Worm (Caenorhabditis elegans) whole organism, young adult: ENCODE measurements around the gene vrp-1.

ENCODE experiments used
- C17E4.6 ChIP-seq: fragments of 200-800 bp; sonication (Bioruptor generic); IDR thresholded peaks from 2 replicates; pipeline ENCODE4 v1.3.6; 2022; ENCODE audit warnings: missing genetic modification reagents, missing genetic modification characterization, missing compliant biosample characterization
- F39B2.1 ChIP-seq: fragments of 200-800 bp; sonication (Bioruptor generic); IDR thresholded peaks from 2 replicates; pipeline ENCODE4 v1.3.6; 2022; ENCODE audit warnings: missing genetic modification reagents, missing genetic modification characterization, missing compliant biosample characterization
- F52B5.7 ChIP-seq: sonication (generic microtip); optimal IDR thresholded peaks from 2 replicates; lab custom pipeline; 2016; ENCODE audit warnings: mild to moderate bottlenecking, missing genetic modification characterization, missing compliant biosample characterization
- F55B11.4 ChIP-seq: sonication (generic microtip); optimal IDR thresholded peaks from 2 replicates; lab custom pipeline; 2016; ENCODE audit warnings: missing compliant biosample characterization, missing genetic modification characterization, borderline replicate concordance; ENCODE audit not compliant: insufficient read depth
- Y67H2A.10 ChIP-seq: fragments of 200-800 bp; sonication (Bioruptor generic); conservative IDR thresholded peaks from 2 replicates; pipeline ENCODE4 v1.3.6; 2022; ENCODE audit warnings: missing genetic modification reagents, missing genetic modification characterization, missing compliant biosample characterization
- ama-1 ChIP-seq, 3 experiments: fragments of 150-350 bp in 1 of 3; sonication (generic microtip) in 2 of 3; optimal IDR thresholded peaks; 2 replicates each; lab custom pipeline; 2014 to 2018; ENCODE audit warnings: missing biosample characterization in 2 of 3, missing genetic modification characterization in 2 of 3, missing genetic modification reagents in 2 of 3
- atf-7 ChIP-seq: sonication (generic microtip); optimal IDR thresholded peaks from 2 replicates; lab custom pipeline; 2017; ENCODE audit warnings: mild to moderate bottlenecking, missing genetic modification characterization, missing compliant biosample characterization
- athp-1 ChIP-seq: sonication (generic microtip); optimal IDR thresholded peaks from 2 replicates; lab custom pipeline; 2017; ENCODE audit warnings: mild to moderate bottlenecking, missing genetic modification characterization, missing compliant biosample characterization
- cebp-2 ChIP-seq: fragments of 200-800 bp; sonication (Bioruptor generic); IDR thresholded peaks from 2 replicates; pipeline ENCODE4 v1.3.6; 2022; ENCODE audit warnings: missing genetic modification characterization, missing compliant biosample characterization
- die-1 ChIP-seq: sonication (generic microtip); optimal IDR thresholded peaks from 2 replicates; lab custom pipeline; 2016; ENCODE audit warnings: missing genotype, mild to moderate bottlenecking, missing genetic modification characterization, missing compliant biosample characterization
- egl-18 ChIP-seq: fragments of 200-800 bp; sonication (Bioruptor generic); IDR thresholded peaks from 2 replicates; pipeline ENCODE4 v1.3.6; 2022; ENCODE audit warnings: missing genetic modification reagents, missing genetic modification characterization, missing compliant biosample characterization
- ekl-4 ChIP-seq: fragments of 200-800 bp; sonication (Bioruptor generic); IDR thresholded peaks from 2 replicates; pipeline ENCODE4 v1.3.6; 2022; ENCODE audit warnings: missing genetic modification reagents, missing genetic modification characterization, missing compliant biosample characterization
- fkh-3 ChIP-seq: sonication (generic microtip); optimal IDR thresholded peaks from 2 replicates; lab custom pipeline; 2016; ENCODE audit warnings: mild to moderate bottlenecking, missing genetic modification characterization, missing compliant biosample characterization
- gei-17 ChIP-seq: fragments of 200-800 bp; sonication (Bioruptor generic); optimal IDR thresholded peaks from 2 replicates; lab custom pipeline; 2018; ENCODE audit warnings: mild to moderate bottlenecking, missing genetic modification characterization, missing compliant biosample characterization
- hmg-20 ChIP-seq: fragments of 200-800 bp; sonication (Bioruptor generic); IDR thresholded peaks from 2 replicates; pipeline ENCODE4 v1.3.6; 2022; ENCODE audit warnings: missing genetic modification reagents, missing genetic modification characterization, missing compliant biosample characterization
- hsf-1 ChIP-seq: fragments of 200-800 bp; sonication (Bioruptor generic); IDR thresholded peaks from 2 replicates; pipeline ENCODE4 v1.3.6; 2022; ENCODE audit warnings: missing genetic modification reagents, missing genetic modification characterization, missing compliant biosample characterization
- madf-3 ChIP-seq: fragments of 200-800 bp; sonication (Bioruptor generic); IDR thresholded peaks from 2 replicates; pipeline ENCODE4 v1.3.6; 2022; ENCODE audit warnings: missing genetic modification reagents, missing genetic modification characterization, missing compliant biosample characterization
- madf-8 ChIP-seq: fragments of 200-800 bp; sonication (Bioruptor generic); conservative IDR thresholded peaks from 2 replicates; pipeline ENCODE4 v1.3.6; 2022; ENCODE audit warnings: missing genetic modification reagents, missing genetic modification characterization, missing compliant biosample characterization
- mes-4 ChIP-seq: sonication (generic microtip); optimal IDR thresholded peaks from 2 replicates; lab custom pipeline; 2016; ENCODE audit warnings: missing genotype, missing genetic modification characterization, missing compliant biosample characterization
- nfya-1 ChIP-seq: sonication (generic microtip); optimal IDR thresholded peaks from 2 replicates; lab custom pipeline; 2017; ENCODE audit warnings: antibody characterized with exemption, missing compliant biosample characterization, missing genetic modification characterization, borderline replicate concordance; ENCODE audit not compliant: insufficient read depth
- nfya-2 ChIP-seq: fragments of 200-800 bp; sonication (Bioruptor generic); IDR thresholded peaks from 2 replicates; pipeline ENCODE4 v1.3.6; 2022; ENCODE audit warnings: missing genetic modification reagents, missing genetic modification characterization, missing compliant biosample characterization
- nhr-90 ChIP-seq: sonication (generic microtip); optimal IDR thresholded peaks from 2 replicates; lab custom pipeline; 2016; ENCODE audit warnings: missing genotype, mild to moderate bottlenecking, missing genetic modification characterization, missing compliant biosample characterization
- pbrm-1 ChIP-seq: fragments of 200-800 bp; sonication (Bioruptor generic); IDR thresholded peaks from 2 replicates; pipeline ENCODE4 v1.3.6; 2022; ENCODE audit warnings: missing genetic modification reagents, missing genetic modification characterization, missing compliant biosample characterization
- rcor-1 ChIP-seq: fragments of 200-800 bp; sonication (Bioruptor generic); IDR thresholded peaks from 2 replicates; pipeline ENCODE4 v1.3.6; 2022; ENCODE audit warnings: missing genetic modification reagents, missing genetic modification characterization, missing compliant biosample characterization
- repo-1 ChIP-seq: sonication (generic microtip); optimal IDR thresholded peaks from 2 replicates; lab custom pipeline; 2017; ENCODE audit warnings: mild to moderate bottlenecking, missing genetic modification characterization, missing compliant biosample characterization
- snpc-1.1 ChIP-seq: sonication (generic microtip); optimal IDR thresholded peaks from 2 replicates; lab custom pipeline; 2017; ENCODE audit warnings: missing genetic modification characterization, mild to moderate bottlenecking, missing compliant biosample characterization, antibody characterized with exemption, moderate library complexity, missing genotype, missing genetic modification reagents; ENCODE audit not compliant: insufficient read depth
- snpc-1.3 ChIP-seq: sonication (generic microtip); optimal IDR thresholded peaks from 2 replicates; lab custom pipeline; 2017; ENCODE audit warnings: missing genetic modification characterization, mild to moderate bottlenecking, missing compliant biosample characterization, antibody characterized with exemption, moderate library complexity, missing genotype, missing genetic modification reagents; ENCODE audit not compliant: insufficient read depth
- snpc-4 ChIP-seq, 5 experiments: fragments of 150-350 bp in 1 of 5; sonication (generic microtip) in 4 of 5; optimal IDR thresholded peaks; 2 replicates each; lab custom pipeline; 2014 to 2018; ENCODE audit warnings: missing genetic modification characterization in 5 of 5, missing biosample characterization in 3 of 5, antibody characterized with exemption in 2 of 5, mild to moderate bottlenecking in 2 of 5, missing compliant biosample characterization in 2 of 5, missing genotype in 2 of 5, moderate library complexity in 2 of 5, missing genetic modification reagents in 1 of 5
- somi-1 ChIP-seq: fragments of 200-800 bp; sonication (Bioruptor generic); optimal IDR thresholded peaks from 2 replicates; lab custom pipeline; 2018; ENCODE audit warnings: mild to moderate bottlenecking, missing genetic modification characterization, missing compliant biosample characterization
- tbp1 ChIP-seq: fragments of 200-800 bp; sonication (Bioruptor generic); optimal IDR thresholded peaks from 2 replicates; lab custom pipeline; 2018; ENCODE audit warnings: mild to moderate bottlenecking, missing genetic modification characterization, missing compliant biosample characterization
- unc-62 ChIP-seq: fragments of 150-350 bp; optimal IDR thresholded peaks from 2 replicates; lab custom pipeline; 2014; ENCODE audit warnings: missing biosample characterization, missing genetic modification reagents, missing genetic modification characterization
- zfh-2 ChIP-seq: fragments of 200-800 bp; sonication (Bioruptor generic); conservative IDR thresholded peaks from 2 replicates; pipeline ENCODE4 v1.3.6; 2022; ENCODE audit warnings: missing genetic modification reagents, missing genetic modification characterization, missing compliant biosample characterization
- ztf-18 ChIP-seq: sonication (generic microtip); optimal IDR thresholded peaks from 2 replicates; lab custom pipeline; 2016; ENCODE audit warnings: missing genotype, mild to moderate bottlenecking, missing genetic modification characterization, missing compliant biosample characterization
- ztf-26 ChIP-seq: sonication (generic microtip); optimal IDR thresholded peaks from 2 replicates; lab custom pipeline; 2017; ENCODE audit warnings: missing genetic modification characterization, missing compliant biosample characterization
- ztf-28 ChIP-seq: fragments of 200-800 bp; sonication (Bioruptor generic); IDR thresholded peaks from 2 replicates; pipeline ENCODE4 v1.3.6; 2022; ENCODE audit warnings: missing genetic modification reagents, missing genetic modification characterization, missing compliant biosample characterization
- ztf-3 ChIP-seq: fragments of 200-800 bp; sonication (Bioruptor generic); optimal IDR thresholded peaks from 2 replicates; lab custom pipeline; 2018; ENCODE audit warnings: mild to moderate bottlenecking, missing genetic modification characterization, missing compliant biosample characterization

Gene vrp-1

DNA sequence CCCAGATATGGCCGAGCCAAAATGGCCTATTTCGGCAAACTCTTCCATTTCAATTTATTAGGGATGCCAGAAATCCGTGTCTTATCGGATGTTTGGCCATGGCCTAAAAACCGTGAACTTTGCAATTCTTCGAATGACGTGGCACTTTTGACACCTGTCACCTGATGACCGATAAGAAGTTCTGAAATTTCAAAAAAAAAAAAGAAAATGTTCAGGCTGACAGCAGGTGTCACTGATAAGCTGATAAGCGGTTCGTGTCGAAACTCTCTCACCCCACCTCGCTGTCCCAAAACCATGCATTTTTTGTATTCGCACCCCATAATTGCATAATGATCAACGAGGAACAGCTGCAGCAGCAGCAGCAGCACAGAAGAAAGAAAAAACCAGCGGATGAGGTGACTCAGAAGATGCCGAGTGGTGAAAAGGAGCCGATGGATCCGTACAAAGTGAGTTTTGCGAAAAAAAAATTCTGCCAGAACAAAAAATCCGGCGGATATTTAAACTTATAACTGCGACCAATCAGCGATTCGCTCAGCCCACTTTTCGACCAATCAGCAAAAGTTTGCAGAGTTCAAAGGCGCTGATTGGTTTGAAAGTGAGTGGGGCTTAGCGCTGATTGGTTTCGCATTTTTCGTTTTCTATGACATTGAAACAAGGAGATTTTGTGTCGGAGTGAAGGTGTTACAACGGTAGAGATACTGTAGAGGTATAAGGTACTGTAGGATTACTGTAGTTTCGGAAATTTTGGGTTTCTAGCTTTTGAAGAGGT, at the start of gene vrp-1, which contains the start of gene Y54G2A.28 (continued):
- TF ChIP-seq C17E4.6 (GFP tag; lab: Robert Waterston, UW) (no peak), gei-17 (GFP tag; lab: Kevin White, UChicago) (no peak), unc-62 (GFP tag; lab: Kevin White, UChicago) (peak; percentile 97), atf-7 (peak; percentile 76), somi-1 (GFP tag; lab: Kevin White, UChicago) (no peak), athp-1 (no peak), ekl-4 (GFP tag; lab: Robert Waterston, UW) (no peak), zfh-2 (GFP tag; lab: Robert Waterston, UW) (0 out of 2 replicates have a peak, but pooled peaks have one; percentile 15), ztf-3 (GFP tag; lab: Kevin White, UChicago) (no peak), repo-1 (tag; lab: Kevin White, UChicago) (no peak), Y67H2A.10 (GFP tag; lab: Robert Waterston, UW) (no peak), F52B5.7 (tag; lab: Kevin White, UChicago) (no peak), F55B11.4 (no peak), ztf-28 (GFP tag; lab: Robert Waterston, UW) (no peak), egl-18 (GFP tag; lab: Robert Waterston, UW) (no peak), cebp-2 (GFP tag; lab: Robert Waterston, UW) (no peak), snpc-1.3 (tag; lab: Kevin White, UChicago) (no peak), ztf-26 (tag; lab: Kevin White, UChicago) (no peak), pbrm-1 (GFP tag; lab: Robert Waterston, UW) (no peak), madf-3 (GFP tag; lab: Robert Waterston, UW) (no peak), nfya-1 (tag; lab: Kevin White, UChicago) (no peak), die-1 (tag; lab: Kevin White, UChicago) (no peak), hsf-1 (GFP tag; lab: Robert Waterston, UW) (no peak), madf-8 (GFP tag; lab: Robert Waterston, UW) (no peak), ztf-18 (tag; lab: Kevin White, UChicago) (no peak), mes-4 (tag; lab: Kevin White, UChicago) (no peak), snpc-1.1 (tag; lab: Kevin White, UChicago) (no peak), hmg-20 (no peak), ama-1 (optimal IDR thresholded peaks at IDR 0.05; lab: Kevin White, UChicago) (no peak), ama-1 (GFP tag; optimal IDR thresholded peaks at IDR 0.05; lab: Kevin White, UChicago) (no peak), tbp1 (peak; percentile 33), F39B2.1 (GFP tag; lab: Robert Waterston, UW) (no peak)

DNA sequence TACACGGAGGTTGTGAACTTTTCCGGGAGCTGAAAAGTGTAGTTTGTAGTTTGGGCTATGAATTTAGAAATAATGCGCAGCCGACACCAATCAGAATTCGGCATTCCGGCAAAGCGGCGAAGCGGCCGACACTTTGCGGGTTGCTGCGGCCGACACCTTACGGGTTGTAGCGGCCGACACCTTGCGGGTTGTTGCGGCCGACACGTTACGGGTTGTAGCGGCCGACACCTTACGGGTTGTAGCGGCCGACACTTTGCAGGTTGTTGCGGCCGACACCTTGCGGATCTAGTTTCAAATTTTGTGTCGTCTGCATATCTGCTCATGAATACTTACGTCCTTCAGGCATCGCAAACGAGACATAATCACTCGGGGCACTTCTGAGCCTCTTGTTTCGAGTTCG, 45.5 kb upstream of the vrp-1 start:
- TF ChIP-seq ztf-28 (GFP tag; lab: Robert Waterston, UW) (0 out of 2 replicates have a peak, but pooled peaks have one; percentile 60), nfya-2 (GFP tag; lab: Robert Waterston, UW) (no peak), nhr-90 (tag; lab: Kevin White, UChicago) (no peak), zfh-2 (GFP tag; lab: Robert Waterston, UW) (peak; percentile 73; the same call in 1 of the 2 replicates), rcor-1 (no peak), snpc-4 (GFP tag; optimal IDR thresholded peaks at IDR 0.05; lab: Kevin White, UChicago) (no peak), snpc-4 (tag; optimal IDR thresholded peaks at IDR 0.05; lab: Kevin White, UChicago) (peak in 2 of 4 experiments; percentile 13 to 69), fkh-3 (tag; lab: Kevin White, UChicago) (no peak)
